Fruit fly (Drosophila melanogaster) whole organism, pupa: ENCODE data around the gene CG4042.

Experiments
- CG8159 ChIP-seq: fragments of 200-800 bp; sonication (Bioruptor generic); optimal IDR thresholded peaks from 3 replicates; lab custom pipeline; 2018; ENCODE audit warnings: missing biosample characterization, mild to moderate bottlenecking, missing genetic modification characterization, moderate library complexity
- CG9948 ChIP-seq: fragments of 200-800 bp; sonication (Bioruptor generic); optimal IDR thresholded peaks from 2 replicates; lab custom pipeline; 2018; ENCODE audit warnings: missing biosample characterization, mild to moderate bottlenecking, missing genetic modification characterization, moderate library complexity
- D1 ChIP-seq: fragments of 200-800 bp; sonication (Bioruptor generic); optimal IDR thresholded peaks from 2 replicates; lab custom pipeline; 2018; ENCODE audit warnings: missing biosample characterization, mild to moderate bottlenecking, missing genetic modification characterization, moderate library complexity
- Snoo ChIP-seq: fragments of 200-800 bp; sonication (Bioruptor generic); optimal IDR thresholded peaks from 3 replicates; lab custom pipeline; 2017; ENCODE audit warnings: missing biosample characterization, mild to moderate bottlenecking, missing genetic modification characterization, inconsistent platforms
- fd96Ca ChIP-seq: fragments of 200-800 bp; sonication (Bioruptor generic); IDR thresholded peaks from 3 replicates; pipeline ENCODE4 v1.3.6; 2022; ENCODE audit warnings: missing biosample characterization, missing genetic modification characterization
- rn ChIP-seq: fragments of 200-800 bp; sonication (Bioruptor generic); IDR thresholded peaks from 2 replicates; pipeline ENCODE4 v1.3.6; 2022; ENCODE audit warnings: missing biosample characterization, missing genetic modification characterization

CG4042 gene

dm6 chr3L:20729415-20729814 lies 41.9 kb downstream of the CG4042 start:
- peak; percentile 20 for TF ChIP-seq CG8159 (tag; lab: Kevin White, UChicago)
- TF ChIP-seq CG9948 = peak; percentile 15
- no peak for TF ChIP-seq D1 (tag; lab: Kevin White, UChicago)
- no peak for TF ChIP-seq rn (GFP tag; lab: Robert Waterston, UW)
- peak; percentile 17 for TF ChIP-seq Snoo (tag; lab: Kevin White, UChicago)
- no peak for TF ChIP-seq fd96Ca
- TF ChIP-seq, all 21 proteins: peak for 3
